Worm (Caenorhabditis elegans): ENCODE data around the gene F58E6.6.
A peak's percentile ranks its signal among the peaks of the same experiment; 100 is the strongest.

F58E6.6 gene

ce11 chrV:9725719-9726118 is 27.1 kb downstream of the F58E6.6 start:
- TF ChIP-seq nhr-80 (tag; optimal IDR thresholded peaks at IDR 0.05) (peak; percentile 39), nfya-2 (GFP tag; IDR thresholded peaks at IDR 0.05) (no peak)

ce11 chrV:9724021-9724671 is 28.7 kb downstream of the F58E6.6 start, which contains the start of gene slcr-46.3:
Gene slcr-46.3 (minus strand): TSS chrV:9724106.
- no peak for TF ChIP-seq madf-3 (GFP tag; IDR thresholded peaks at IDR 0.05)
- TF ChIP-seq ztf-25 (GFP tag; IDR thresholded peaks at IDR 0.05): no peak
- no peak for TF ChIP-seq B0336.3 (GFP tag; IDR thresholded peaks at IDR 0.05)
- TF ChIP-seq hmg-1.2 (GFP tag; IDR thresholded peaks at IDR 0.05): peak; percentile 33; the same call in 1 of the 2 replicates
- TF ChIP-seq aptf-3 (GFP tag; IDR thresholded peaks at IDR 0.05): no peak
- no peak for TF ChIP-seq akir-1 (GFP tag; optimal IDR thresholded peaks at IDR 0.05)
- TF ChIP-seq hsf-1 (GFP tag; IDR thresholded peaks at IDR 0.05): no peak

ce11 chrV:9716397-9716796 is 36.4 kb downstream of the F58E6.6 start, which contains the start of gene str-188:
Gene str-188 (plus strand): TSS chrV:9716697.
- TF ChIP-seq F37B4.10 (GFP tag; IDR thresholded peaks at IDR 0.05) (no peak), hlh-26 (GFP tag; conservative IDR thresholded peaks at IDR 0.05) (no peak), snpc-1.1 (tag; optimal IDR thresholded peaks at IDR 0.05; ENCODE audit: insufficient read depth) (no peak), dpl-1 (GFP tag; optimal IDR thresholded peaks at IDR 0.05) (no peak), madf-8 (GFP tag; conservative IDR thresholded peaks at IDR 0.05) (no peak)

ce11 chrV:9714909-9715308 is 37.9 kb downstream of the F58E6.6 start, which contains the start of gene F40F9.3:
Gene F40F9.3 (plus strand): TSS chrV:9715209.
- no peak for TF ChIP-seq aptf-3 (GFP tag; IDR thresholded peaks at IDR 0.05)
- no peak for TF ChIP-seq nhr-27 (tag; optimal IDR thresholded peaks at IDR 0.05)
- TF ChIP-seq atf-7 (tag; optimal IDR thresholded peaks at IDR 0.05): no peak
- TF ChIP-seq die-1 (tag; optimal IDR thresholded peaks at IDR 0.05): no peak
- no peak for TF ChIP-seq lsy-27 (tag; optimal IDR thresholded peaks at IDR 0.05; ENCODE audit: borderline replicate concordance, insufficient read depth)
- no peak for TF ChIP-seq ama-1 (optimal IDR thresholded peaks at IDR 0.05)
- TF ChIP-seq ama-1 (GFP tag; optimal IDR thresholded peaks at IDR 0.05): no peak
- no peak for TF ChIP-seq F22D6.2 (tag; optimal IDR thresholded peaks at IDR 0.05)
- no peak for TF ChIP-seq hrde-1 (tag; optimal IDR thresholded peaks at IDR 0.05; ENCODE audit: borderline replicate concordance)
- TF ChIP-seq efl-1 (GFP tag; optimal IDR thresholded peaks at IDR 0.05): no peak
- no peak for TF ChIP-seq F10E7.11 (tag; optimal IDR thresholded peaks at IDR 0.05)
- TF ChIP-seq F57A8.1 (GFP tag; optimal IDR thresholded peaks at IDR 0.05): no peak
- no peak for TF ChIP-seq B0019.2 (GFP tag; conservative IDR thresholded peaks at IDR 0.05)
- TF ChIP-seq egl-18 (GFP tag; IDR thresholded peaks at IDR 0.05): no peak
- TF ChIP-seq ztf-18 (tag; optimal IDR thresholded peaks at IDR 0.05): no peak
- no peak for TF ChIP-seq unc-130 (GFP tag; optimal IDR thresholded peaks at IDR 0.05)
- no peak for TF ChIP-seq dpff-1 (tag; optimal IDR thresholded peaks at IDR 0.05)
- TF ChIP-seq cebp-1 (GFP tag; IDR thresholded peaks at IDR 0.05): no peak
- TF ChIP-seq cebp-1 (tag; optimal IDR thresholded peaks at IDR 0.05): no peak
- TF ChIP-seq sea-2 (GFP tag; IDR thresholded peaks at IDR 0.05): no peak

- TF ChIP-seq mcd-1 (GFP tag; IDR thresholded peaks at IDR 0.05): no peak
- no peak for TF ChIP-seq repo-1 (tag; optimal IDR thresholded peaks at IDR 0.05)
- TF ChIP-seq attf-6 (GFP tag; IDR thresholded peaks at IDR 0.05): no peak
- no peak for TF ChIP-seq C06A6.2 (GFP tag; conservative IDR thresholded peaks at IDR 0.05)
- TF ChIP-seq ztf-28 (GFP tag; IDR thresholded peaks at IDR 0.05): no peak
- TF ChIP-seq rec-8 (tag; optimal IDR thresholded peaks at IDR 0.05): no peak
- TF ChIP-seq Y67H2A.10 (GFP tag; conservative IDR thresholded peaks at IDR 0.05): no peak
- no peak for TF ChIP-seq F10E7.11 (tag; optimal IDR thresholded peaks at IDR 0.05)
- TF ChIP-seq let-526 (GFP tag; IDR thresholded peaks at IDR 0.05): no peak
- TF ChIP-seq K12H6.12 (tag; optimal IDR thresholded peaks at IDR 0.05): no peak
- no peak for TF ChIP-seq ZK185.1 (tag; optimal IDR thresholded peaks at IDR 0.05; ENCODE audit: poor library complexity, severe bottlenecking)
- TF ChIP-seq ztf-22 (GFP tag; optimal IDR thresholded peaks at IDR 0.05): no peak
These were observed 39.3 kb downstream of the F58E6.6 start, which contains the start of gene F40F9.10 for ce11 chrV:9713532-9713931. Gene F40F9.10 (minus strand): TSS chrV:9713632.

Data from whole organism, young adult.